Fruit fly (Drosophila melanogaster): Measurements from ENCODE around the gene CG42809.

DNA sequence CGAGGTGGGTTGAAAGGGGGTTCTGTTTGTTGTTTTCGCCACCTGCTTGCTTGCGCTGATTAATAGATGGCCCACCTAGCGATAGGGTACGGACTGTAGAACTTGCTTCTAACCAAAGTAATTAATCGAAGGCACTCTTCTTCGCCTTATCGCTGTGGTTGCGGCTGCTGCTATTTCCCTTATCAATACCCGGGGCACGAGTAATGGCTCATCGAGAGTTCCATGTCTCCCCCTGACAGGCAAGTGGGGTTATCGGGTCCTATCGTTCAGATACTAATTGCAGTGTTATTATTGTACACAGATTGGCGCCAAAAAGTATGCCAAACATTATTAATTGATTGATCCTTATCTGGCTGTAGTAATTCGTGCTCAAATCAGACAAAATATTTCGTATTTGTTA lies 20.5 kb upstream of the CG42809 start:
- TF ChIP-seq OdsH (GFP tag; optimal IDR thresholded peaks at IDR 0.05) = no peak
- no peak for TF ChIP-seq Sox15 (GFP tag; optimal IDR thresholded peaks at IDR 0.05)
- no peak for TF ChIP-seq esn (GFP tag; optimal IDR thresholded peaks at IDR 0.05)
- TF ChIP-seq Hr39 (GFP tag; optimal IDR thresholded peaks at IDR 0.05) = no peak
- no peak for TF ChIP-seq Blimp-1 (GFP tag; optimal IDR thresholded peaks at IDR 0.05)
- no peak for TF ChIP-seq CG6808 (GFP tag; optimal IDR thresholded peaks at IDR 0.05)
- TF ChIP-seq CG11902 (GFP tag; optimal IDR thresholded peaks at IDR 0.05) = no peak
- TF ChIP-seq pdm3 (GFP tag; optimal IDR thresholded peaks at IDR 0.05) = no peak
- no peak for TF ChIP-seq CG6792 (GFP tag; optimal IDR thresholded peaks at IDR 0.05)
